Worm (Caenorhabditis elegans) whole organism, L1 larva: ENCODE data around the gene gen-1.

Experiments used
- C04F5.9 ChIP-seq: sonication (generic microtip); optimal IDR thresholded peaks from 2 replicates; lab custom pipeline; 2016; ENCODE audit warnings: missing genetic modification characterization, missing compliant biosample characterization
- C16A3.4 ChIP-seq: fragments of 150-350 bp; optimal IDR thresholded peaks from 2 replicates; lab custom pipeline; 2014; ENCODE audit warnings: missing biosample characterization, missing genetic modification characterization
- alr-1 ChIP-seq: fragments of 200-800 bp; sonication (Bioruptor generic); optimal IDR thresholded peaks from 2 replicates; lab custom pipeline; 2018; ENCODE audit warnings: borderline replicate concordance, mild to moderate bottlenecking, missing genetic modification characterization, missing compliant biosample characterization
- ceh-82 ChIP-seq, 3 experiments: fragments of 150-350 bp in 1 of 3; sonication (generic microtip) in 2 of 3; optimal IDR thresholded peaks; 2 replicates each; lab custom pipeline; 2014 to 2017; ENCODE audit warnings: missing biosample characterization in 3 of 3, missing genetic modification characterization in 3 of 3
- ceh-88 ChIP-seq: fragments of 200-800 bp; sonication (Bioruptor generic); IDR thresholded peaks from 2 replicates; pipeline ENCODE4 v1.3.6; 2022; ENCODE audit warnings: missing genetic modification characterization, missing compliant biosample characterization
- dpl-1 ChIP-seq, 3 experiments: fragments of 150-350 bp in 2 of 3; sonication (generic microtip) in 1 of 3; optimal IDR thresholded peaks; 2 replicates each; lab custom pipeline; 2014 to 2017; ENCODE audit warnings: missing biosample characterization in 3 of 3, missing genetic modification characterization in 3 of 3, missing genetic modification reagents in 3 of 3
- efl-3 ChIP-seq: fragments of 200-800 bp; sonication (Bioruptor generic); optimal IDR thresholded peaks from 2 replicates; lab custom pipeline; 2018; ENCODE audit warnings: mild to moderate bottlenecking, missing genetic modification characterization, missing compliant biosample characterization
- elt-2 ChIP-seq: sonication (generic microtip); optimal IDR thresholded peaks from 2 replicates; lab custom pipeline; 2016; ENCODE audit warnings: missing genetic modification characterization, mild to moderate bottlenecking, inconsistent platforms, missing compliant biosample characterization, missing genetic modification reagents
- elt-3 ChIP-seq, 6 experiments: fragments of 150-350 bp in 1 of 6; sonication (generic microtip); optimal IDR thresholded peaks; 2 replicates each; lab custom pipeline; 2017 to 2018; ENCODE audit warnings: missing biosample characterization in 6 of 6, missing genetic modification characterization in 6 of 6, inconsistent platforms in 1 of 6
- fos-1 ChIP-seq: fragments of 150-350 bp; optimal IDR thresholded peaks from 2 replicates; lab custom pipeline; 2014; ENCODE audit warnings: missing biosample characterization, missing genetic modification characterization
- hlh-17 ChIP-seq: fragments of 200-800 bp; sonication (Bioruptor generic); optimal IDR thresholded peaks from 2 replicates; lab custom pipeline; 2018; ENCODE audit warnings: missing genetic modification characterization, mild to moderate bottlenecking, missing compliant biosample characterization, moderate library complexity, borderline replicate concordance
- hlh-4 ChIP-seq: sonication (generic microtip); optimal IDR thresholded peaks from 2 replicates; lab custom pipeline; 2016; ENCODE audit warnings: mild to moderate bottlenecking, missing genetic modification characterization, missing compliant biosample characterization
- isw-1 ChIP-seq: fragments of 200-800 bp; sonication (Bioruptor generic); IDR thresholded peaks from 2 replicates; pipeline ENCODE4 v1.3.6; 2022; ENCODE audit warnings: missing genetic modification characterization, missing compliant biosample characterization
- jun-1 ChIP-seq: fragments of 150-350 bp; optimal IDR thresholded peaks from 2 replicates; lab custom pipeline; 2014; ENCODE audit warnings: missing biosample characterization, missing genetic modification reagents, missing genetic modification characterization
- lin-13 ChIP-seq: fragments of 150-350 bp; optimal IDR thresholded peaks from 2 replicates; lab custom pipeline; 2014; ENCODE audit warnings: missing biosample characterization, missing genetic modification reagents, missing genetic modification characterization
- lin-15B ChIP-seq: fragments of 150-350 bp; sonication (generic microtip); optimal IDR thresholded peaks from 3 replicates; lab custom pipeline; 2014; ENCODE audit warnings: missing biosample characterization, missing genetic modification characterization
- lin-39 ChIP-seq: fragments of 150-350 bp; optimal IDR thresholded peaks from 2 replicates; lab custom pipeline; 2014; ENCODE audit warnings: missing biosample characterization, missing genetic modification reagents, missing genetic modification characterization
- lir-3 ChIP-seq: sonication (generic microtip); optimal IDR thresholded peaks from 2 replicates; lab custom pipeline; 2016; ENCODE audit warnings: mild to moderate bottlenecking, missing genetic modification characterization, moderate library complexity, missing compliant biosample characterization; ENCODE audit not compliant: poor library complexity
- mdl-1 ChIP-seq, 2 experiments: fragments of 150-350 bp; optimal IDR thresholded peaks; 2 replicates each; lab custom pipeline; 2014 to 2017; ENCODE audit warnings: missing biosample characterization in 2 of 2, missing genetic modification characterization in 2 of 2, inconsistent platforms in 1 of 2
- mef-2 ChIP-seq: fragments of 150-350 bp; optimal IDR thresholded peaks from 2 replicates; lab custom pipeline; 2014; ENCODE audit warnings: missing biosample characterization, missing genetic modification characterization
- mep-1 ChIP-seq: fragments of 150-350 bp; optimal IDR thresholded peaks from 2 replicates; lab custom pipeline; 2014; ENCODE audit warnings: missing biosample characterization, missing genetic modification characterization
- nhr-12 ChIP-seq: sonication (generic microtip); optimal IDR thresholded peaks from 2 replicates; lab custom pipeline; 2017; ENCODE audit warnings: missing biosample characterization, missing genetic modification characterization
- nhr-237 ChIP-seq: fragments of 150-350 bp; optimal IDR thresholded peaks from 2 replicates; lab custom pipeline; 2014; ENCODE audit warnings: missing biosample characterization, missing genetic modification characterization
- nhr-76 ChIP-seq: sonication (generic microtip); optimal IDR thresholded peaks from 2 replicates; lab custom pipeline; 2017; ENCODE audit warnings: missing biosample characterization, missing genetic modification characterization
- nhr-77 ChIP-seq: fragments of 150-350 bp; optimal IDR thresholded peaks from 2 replicates; lab custom pipeline; 2014; ENCODE audit warnings: missing biosample characterization, missing genetic modification characterization
- pag-3 ChIP-seq: sonication (generic microtip); optimal IDR thresholded peaks from 2 replicates; lab custom pipeline; 2017; ENCODE audit warnings: missing genetic modification characterization, mild to moderate bottlenecking, missing compliant biosample characterization, antibody characterized with exemption, borderline replicate concordance; ENCODE audit not compliant: insufficient read depth
- pqm-1 ChIP-seq: sonication (generic microtip); optimal IDR thresholded peaks from 3 replicates; lab custom pipeline; 2017; ENCODE audit warnings: missing biosample characterization, missing genetic modification characterization
- rnt-1 ChIP-seq: sonication (generic microtip); optimal IDR thresholded peaks from 2 replicates; lab custom pipeline; 2016; ENCODE audit warnings: mild to moderate bottlenecking, missing genetic modification characterization, moderate library complexity, missing compliant biosample characterization
- snpc-4 ChIP-seq: fragments of 150-350 bp; optimal IDR thresholded peaks from 2 replicates; lab custom pipeline; 2014; ENCODE audit warnings: missing biosample characterization, missing genetic modification characterization
- snu-23 ChIP-seq: sonication (generic microtip); optimal IDR thresholded peaks from 2 replicates; lab custom pipeline; 2016; ENCODE audit warnings: missing genetic modification characterization, missing compliant biosample characterization
- sup-37 ChIP-seq: fragments of 200-800 bp; sonication (Bioruptor generic); optimal IDR thresholded peaks from 2 replicates; lab custom pipeline; 2018; ENCODE audit warnings: mild to moderate bottlenecking, missing genetic modification characterization, missing compliant biosample characterization
- tlp-1 ChIP-seq: fragments of 150-350 bp; optimal IDR thresholded peaks from 2 replicates; lab custom pipeline; 2014; ENCODE audit warnings: missing biosample characterization, missing genetic modification characterization
- unc-130 ChIP-seq: fragments of 150-350 bp; optimal IDR thresholded peaks from 2 replicates; lab custom pipeline; 2017; ENCODE audit warnings: missing biosample characterization, missing genetic modification characterization, inconsistent platforms
- unc-86 ChIP-seq: sonication (generic microtip); optimal IDR thresholded peaks from 2 replicates; lab custom pipeline; 2016; ENCODE audit warnings: missing genetic modification characterization, missing compliant biosample characterization
- xbp-1 ChIP-seq: sonication (generic microtip); optimal IDR thresholded peaks from 2 replicates; lab custom pipeline; 2016; ENCODE audit warnings: missing genetic modification characterization, missing compliant biosample characterization
- zip-4 ChIP-seq: fragments of 200-800 bp; sonication (Bioruptor generic); optimal IDR thresholded peaks from 2 replicates; lab custom pipeline; 2018; ENCODE audit warnings: mild to moderate bottlenecking, missing genetic modification characterization, moderate library complexity, missing compliant biosample characterization
- ztf-4 ChIP-seq: fragments of 150-350 bp; optimal IDR thresholded peaks from 2 replicates; lab custom pipeline; 2014; ENCODE audit warnings: missing biosample characterization, missing genetic modification characterization

The gen-1 gene

ce11 chrIII:6278301-6278827, 30.4 kb upstream of the gen-1 start, which contains the start of gene C18F10.7 (continued):
- TF ChIP-seq unc-130 (tag; lab: Kevin White, UChicago) = no peak

- TF ChIP-seq nhr-12 (tag; lab: Kevin White, UChicago) = no peak
- no peak for TF ChIP-seq tlp-1 (tag; lab: Kevin White, UChicago)
- no peak for TF ChIP-seq pag-3
- TF ChIP-seq unc-130 (tag; lab: Kevin White, UChicago) = no peak
- no peak for TF ChIP-seq lin-15B (tag; lab: Kevin White, UChicago)
Observed at ce11 chrIII:6272868-6273267, 24.9 kb upstream of the gen-1 start, which contains the start of gene C18F10.2. Gene C18F10.2 (plus strand): TSS chrIII:6273168.

DNA sequence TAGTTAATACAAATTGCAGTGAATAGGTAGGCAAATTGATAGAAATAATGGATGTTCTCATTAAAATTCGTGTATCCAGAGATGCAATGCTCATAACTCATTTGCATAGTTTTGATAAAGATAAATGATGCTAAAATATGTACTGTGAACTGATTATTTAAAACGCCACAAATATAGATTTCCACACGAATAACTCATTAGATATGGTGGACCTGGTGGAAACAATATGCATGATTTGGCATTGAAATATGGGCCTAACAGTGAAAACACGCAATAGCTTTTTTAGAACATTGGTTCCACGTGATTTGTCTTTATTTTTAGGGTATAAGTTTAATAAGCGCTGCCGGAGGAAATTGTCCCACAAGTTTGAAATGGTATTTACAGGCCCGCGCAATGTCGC, 22.3 kb upstream of the gen-1 start, which contains the start of gene srg-3:
TSS of gene srg-3 (minus strand) at position 101 of the 400 bp plus-strand sequence.
- no peak for TF ChIP-seq nhr-76
- TF ChIP-seq rnt-1 (tag; lab: Kevin White, UChicago) = no peak
- TF ChIP-seq efl-3 (GFP tag; lab: Kevin White, UChicago) = no peak
- TF ChIP-seq elt-3 (tag; optimal IDR thresholded peaks at IDR 0.05; lab: Kevin White, UChicago) = no peak
- no peak for TF ChIP-seq pag-3
- TF ChIP-seq sup-37 (GFP tag; lab: Kevin White, UChicago) = no peak
- TF ChIP-seq fos-1 = no peak
- TF ChIP-seq ceh-82 (tag; optimal IDR thresholded peaks at IDR 0.05; lab: Kevin White, UChicago) = no peak
- no peak for TF ChIP-seq xbp-1
- TF ChIP-seq ceh-88 (GFP tag; lab: Robert Waterston, UW) = no peak
- TF ChIP-seq ztf-4 (tag; lab: Kevin White, UChicago) = no peak
- no peak for TF ChIP-seq lin-13 (GFP tag; lab: Kevin White, UChicago)
- TF ChIP-seq mef-2 = no peak
- no peak for TF ChIP-seq isw-1
- TF ChIP-seq dpl-1 (GFP tag; optimal IDR thresholded peaks at IDR 0.05; lab: Kevin White, UChicago) = no peak
- TF ChIP-seq C04F5.9 (tag; lab: Kevin White, UChicago) = no peak
- no peak for TF ChIP-seq jun-1 (tag; lab: Kevin White, UChicago)

- no peak for TF ChIP-seq alr-1 (tag; lab: Kevin White, UChicago)
Observed at ce11 chrIII:6268061-6268460, 20.1 kb upstream of the gen-1 start, which contains the start of gene srg-7. Gene srg-7 (minus strand): TSS chrIII:6268161.

ce11 chrIII:6265911-6266310, 18.0 kb upstream of the gen-1 start, which contains the start of gene srg-6:
Gene srg-6 (minus strand): TSS chrIII:6266011.
- TF ChIP-seq elt-2 (tag; lab: Kevin White, UChicago) (no peak), C16A3.4 (tag; lab: Kevin White, UChicago) (no peak), nhr-237 (tag; lab: Kevin White, UChicago) (no peak), sup-37 (GFP tag; lab: Kevin White, UChicago) (no peak), snu-23 (GFP tag; lab: Kevin White, UChicago) (no peak), zip-4 (GFP tag; lab: Kevin White, UChicago) (no peak), hlh-17 (GFP tag; lab: Kevin White, UChicago) (no peak), snpc-4 (no peak), alr-1 (tag; lab: Kevin White, UChicago) (no peak), pqm-1 (no peak), mep-1 (tag; lab: Kevin White, UChicago) (no peak), mdl-1 (tag; optimal IDR thresholded peaks at IDR 0.05; lab: Kevin White, UChicago) (no peak), xbp-1 (no peak), unc-86 (tag; lab: Kevin White, UChicago) (no peak), lin-39 (tag; lab: Kevin White, UChicago) (no peak), isw-1 (no peak), fos-1 (no peak), nhr-77 (tag; lab: Kevin White, UChicago) (no peak), lir-3 (no peak), hlh-4 (tag; lab: Kevin White, UChicago) (no peak)
